Fruit fly (Drosophila melanogaster): ENCODE results near the gene pad.

dm6 chr3R:16341817-16342374 is at the start of gene pad, which contains the start of gene SF2:
- TF ChIP-seq CG8478 (optimal IDR thresholded peaks at IDR 0.05) (no peak), CTCF (optimal IDR thresholded peaks at IDR 0.05) (no peak)
